Worm (Caenorhabditis elegans) whole organism, mixed stage, embryonic: Measurements from ENCODE around the gene unc-52.

Source experiments
- elt-3 ChIP-seq: fragments of 150-350 bp; optimal IDR thresholded peaks from 2 replicates; lab custom pipeline; 2014; ENCODE audit warnings: missing biosample characterization, missing genetic modification characterization
- lsy-2 ChIP-seq: fragments of 150-350 bp; optimal IDR thresholded peaks from 2 replicates; lab custom pipeline; 2014; ENCODE audit warnings: missing biosample characterization, missing genetic modification characterization
- nhr-237 ChIP-seq: fragments of 150-350 bp; optimal IDR thresholded peaks from 2 replicates; lab custom pipeline; 2014; ENCODE audit warnings: missing biosample characterization, missing genetic modification characterization
- nhr-76 ChIP-seq: sonication (generic microtip); optimal IDR thresholded peaks from 2 replicates; lab custom pipeline; 2017; ENCODE audit warnings: missing biosample characterization, missing genetic modification characterization
- pha-4 ChIP-seq: fragments of 150-350 bp; optimal IDR thresholded peaks from 2 replicates; lab custom pipeline; 2018; ENCODE audit warnings: missing biosample characterization, missing genetic modification reagents, missing genetic modification characterization
- unc-62 ChIP-seq: fragments of 150-350 bp; optimal IDR thresholded peaks from 2 replicates; lab custom pipeline; 2014; ENCODE audit warnings: missing biosample characterization, missing genetic modification reagents, missing genetic modification characterization

- no peak for TF ChIP-seq nhr-76 (tag; lab: Kevin White, UChicago)
- no peak for TF ChIP-seq elt-3 (tag; lab: Kevin White, UChicago)
- no peak for TF ChIP-seq unc-62 (GFP tag; lab: Kevin White, UChicago)
- TF ChIP-seq pha-4, result no peak
- no peak for TF ChIP-seq nhr-237 (tag; lab: Kevin White, UChicago)
- TF ChIP-seq lsy-2 (tag; lab: Kevin White, UChicago), result no peak
Measured at ce11 chrII:14664647-14665518, 19.4 kb downstream of the unc-52 start.
